Fruit fly (Drosophila melanogaster): ENCODE measurements around the gene CG1544.

CG1544 gene

DNA sequence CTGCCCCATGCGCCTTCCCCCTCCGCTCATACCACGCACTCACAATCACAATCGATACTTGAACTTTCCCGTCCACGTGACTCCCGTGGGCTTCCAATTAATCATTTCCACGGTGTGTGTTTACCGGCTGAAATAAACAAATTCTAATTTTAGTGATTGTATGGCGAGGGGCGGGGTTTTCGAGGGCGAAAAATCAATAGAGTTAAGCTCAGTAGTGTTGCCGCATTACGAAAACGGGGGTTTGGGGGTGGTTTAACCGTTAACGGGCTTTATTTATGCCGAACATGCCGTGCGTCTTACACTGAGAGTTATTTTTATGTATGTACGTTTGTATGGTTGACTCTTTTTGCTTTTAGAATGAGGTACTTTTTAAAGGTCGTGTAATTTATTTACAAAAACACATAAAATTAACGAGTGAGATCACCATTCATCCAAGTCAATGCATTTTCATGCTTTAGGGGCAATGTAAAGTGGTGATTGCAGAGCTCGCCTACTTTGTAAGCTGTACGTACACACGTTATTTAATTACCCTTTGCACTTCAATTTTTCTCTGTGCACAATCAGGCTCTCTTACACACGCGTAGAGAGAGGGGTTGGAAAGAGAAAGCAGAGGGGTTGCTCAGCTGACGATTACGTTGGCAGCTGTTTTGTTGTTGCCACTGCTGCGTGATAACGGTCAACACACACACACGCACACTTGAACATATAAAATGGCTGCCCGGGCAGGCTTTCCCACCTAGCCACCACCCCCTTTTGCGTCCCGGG is 25.6 kb downstream of the CG1544 start (continued):
- TF ChIP-seq bcd (GFP tag; optimal IDR thresholded peaks at IDR 0.05) (peak; percentile 85), stc (GFP tag; IDR thresholded peaks at IDR 0.05) (no peak), tio (GFP tag; optimal IDR thresholded peaks at IDR 0.05) (no peak), CG18476 (GFP tag; optimal IDR thresholded peaks at IDR 0.05) (peak; percentile 76), gce (GFP tag; IDR thresholded peaks at IDR 0.05) (no peak), CG9817 (tag; optimal IDR thresholded peaks at IDR 0.05) (peak; percentile 85), zf30C (GFP tag; optimal IDR thresholded peaks at IDR 0.05) (peak; percentile 98), schlank (tag; optimal IDR thresholded peaks at IDR 0.05) (peak; percentile 72), CG12236 (GFP tag; optimal IDR thresholded peaks at IDR 0.05) (peak; percentile 55), slbo (GFP tag; IDR thresholded peaks at IDR 0.05) (no peak), CG4730 (GFP tag; IDR thresholded peaks at IDR 0.05) (no peak), exex (tag; optimal IDR thresholded peaks at IDR 0.05) (peak; percentile 67), D (optimal IDR thresholded peaks at IDR 0.05) (no peak), D (GFP tag; optimal IDR thresholded peaks at IDR 0.05) (peak; percentile 73), GATAe (GFP tag; conservative IDR thresholded peaks at IDR 0.05) (no peak), emc (GFP tag; optimal IDR thresholded peaks at IDR 0.05) (peak; percentile 77), Doc3 (GFP tag; IDR thresholded peaks at IDR 0.05; ENCODE audit: partially characterized antibody) (no peak), Rx (GFP tag; IDR thresholded peaks at IDR 0.05) (no peak), CG7839 (tag; optimal IDR thresholded peaks at IDR 0.05) (peak; percentile 92), Taf1 (GFP tag; IDR thresholded peaks at IDR 0.05) (no peak), CG17612 (GFP tag; IDR thresholded peaks at IDR 0.05) (no peak), Oli (tag; optimal IDR thresholded peaks at IDR 0.05) (peak; percentile 88), CG10543 (GFP tag; optimal IDR thresholded peaks at IDR 0.05) (peak; percentile 82), CG9876 (GFP tag; optimal IDR thresholded peaks at IDR 0.05) (peak; percentile 63), tgo (GFP tag; IDR thresholded peaks at IDR 0.05) (no peak), chm (GFP tag; IDR thresholded peaks at IDR 0.05) (no peak), bigmax (GFP tag; optimal IDR thresholded peaks at IDR 0.05) (no peak), stwl (tag; optimal IDR thresholded peaks at IDR 0.05) (no peak), pan (optimal IDR thresholded peaks at IDR 0.05) (no peak), pan (GFP tag; optimal IDR thresholded peaks at IDR 0.05 in 1 of 2, IDR thresholded peaks at IDR 0.05 in 1 of 2) (no peak), CG2875 (GFP tag; optimal IDR thresholded peaks at IDR 0.05) (peak; percentile 73), CG15073 (GFP tag; optimal IDR thresholded peaks at IDR 0.05) (no peak), HLH3B (GFP tag; IDR thresholded peaks at IDR 0.05) (no peak), Xbp1 (GFP tag; optimal IDR thresholded peaks at IDR 0.05) (peak; percentile 85), tx (GFP tag; optimal IDR thresholded peaks at IDR 0.05) (peak; percentile 79), fru (optimal IDR thresholded peaks at IDR 0.05) (no peak), cg (GFP tag; optimal IDR thresholded peaks at IDR 0.05) (peak; percentile 56), CG9215 (GFP tag; IDR thresholded peaks at IDR 0.05) (no peak), CG13123 (GFP tag; optimal IDR thresholded peaks at IDR 0.05) (peak; percentile 53), toy (GFP tag; IDR thresholded peaks at IDR 0.05) (no peak), Fer3 (tag; optimal IDR thresholded peaks at IDR 0.05) (peak; percentile 85), lab (GFP tag; optimal IDR thresholded peaks at IDR 0.05) (peak; percentile 89), Dref (GFP tag; IDR thresholded peaks at IDR 0.05) (no peak), eyg (GFP tag; optimal IDR thresholded peaks at IDR 0.05) (peak; percentile 56), CG7357 (GFP tag; IDR thresholded peaks at IDR 0.05) (peak; percentile 76; the same call in 2 of the 3 replicates), esg (GFP tag; conservative IDR thresholded peaks at IDR 0.05) (no peak), CG12155 (GFP tag; optimal IDR thresholded peaks at IDR 0.05) (peak; percentile 78), crc (GFP tag; optimal IDR thresholded peaks at IDR 0.05) (peak; percentile 80), CG17186 (GFP tag; optimal IDR thresholded peaks at IDR 0.05) (peak; percentile 15), CG11504 (tag; optimal IDR thresholded peaks at IDR 0.05) (peak; percentile 88), CG33213 (GFP tag; optimal IDR thresholded peaks at IDR 0.05) (peak; percentile 77)
